Worm (Caenorhabditis elegans) whole organism, late embryonic: ENCODE data around the gene lev-9.

Experiments used
- C38D4.7 ChIP-seq: fragments of 200-800 bp; sonication (Bioruptor generic); optimal IDR thresholded peaks from 2 replicates; lab custom pipeline; 2018; ENCODE audit warnings: mild to moderate bottlenecking, missing genetic modification characterization, moderate library complexity, missing compliant biosample characterization
- ahr-1 ChIP-seq: sonication (generic microtip); optimal IDR thresholded peaks from 2 replicates; lab custom pipeline; 2016; ENCODE audit warnings: missing genetic modification characterization, missing compliant biosample characterization
- dve-1 ChIP-seq: sonication (generic microtip); optimal IDR thresholded peaks from 2 replicates; lab custom pipeline; 2017; ENCODE audit warnings: antibody characterized with exemption, mild to moderate bottlenecking, missing genetic modification characterization, missing compliant biosample characterization
- nhr-11 ChIP-seq: fragments of 150-350 bp; optimal IDR thresholded peaks from 2 replicates; lab custom pipeline; 2014; ENCODE audit warnings: missing biosample characterization, missing genetic modification characterization
- pha-4 ChIP-seq: fragments of 150-350 bp; optimal IDR thresholded peaks from 2 replicates; lab custom pipeline; 2018; ENCODE audit warnings: missing biosample characterization, missing genetic modification reagents, missing genetic modification characterization
- sox-2 ChIP-seq: fragments of 200-800 bp; sonication (Bioruptor generic); IDR thresholded peaks from 2 replicates; pipeline ENCODE4 v1.3.6; 2022; ENCODE audit warnings: missing genetic modification reagents, missing genetic modification characterization, missing compliant biosample characterization

ce11 chrX:6286154-6286553 is 5.4 kb downstream of the lev-9 start:
- TF ChIP-seq ahr-1 (tag; lab: Kevin White, UChicago) = no peak
- no peak for TF ChIP-seq sox-2 (GFP tag; lab: Robert Waterston, UW)
- TF ChIP-seq nhr-11 (tag; lab: Kevin White, UChicago) = no peak
- TF ChIP-seq dve-1 (tag; lab: Kevin White, UChicago) = no peak
- no peak for TF ChIP-seq pha-4
- peak; percentile 28 for TF ChIP-seq C38D4.7 (GFP tag; lab: Kevin White, UChicago)
